Fruit fly (Drosophila melanogaster) whole organism, prepupa: ENCODE results near the gene Prosbeta2R2.

Experiments used
- Blimp-1 ChIP-seq: fragments of 200-800 bp; sonication (Bioruptor generic); optimal IDR thresholded peaks from 3 replicates; lab custom pipeline; 2017; ENCODE audit warnings: missing biosample characterization, missing genetic modification characterization, mild to moderate bottlenecking, moderate library complexity, missing genetic modification reagents
- CG10669 ChIP-seq: fragments of 200-800 bp; sonication (Bioruptor generic); optimal IDR thresholded peaks from 3 replicates; lab custom pipeline; 2018; ENCODE audit warnings: missing biosample characterization, mild to moderate bottlenecking, missing genetic modification characterization, moderate library complexity
- CG11294 ChIP-seq: fragments of 200-800 bp; sonication (Bioruptor generic); IDR thresholded peaks from 2 replicates; pipeline ENCODE4 v1.3.6; 2022; ENCODE audit warnings: missing biosample characterization, missing genetic modification characterization
- CG15336 ChIP-seq: fragments of 200-800 bp; sonication (Bioruptor generic); IDR thresholded peaks from 2 replicates; pipeline ENCODE4 v1.3.6; 2022; ENCODE audit warnings: missing biosample characterization, missing genetic modification characterization
- CG1621 ChIP-seq: fragments of 200-800 bp; sonication (Bioruptor generic); optimal IDR thresholded peaks from 3 replicates; lab custom pipeline; 2018; ENCODE audit warnings: missing biosample characterization, mild to moderate bottlenecking, missing genetic modification characterization
- CG16779 ChIP-seq: fragments of 200-800 bp; sonication (Bioruptor generic); optimal IDR thresholded peaks from 3 replicates; lab custom pipeline; 2017; ENCODE audit warnings: missing biosample characterization, mild to moderate bottlenecking, missing genetic modification characterization
- CG3032 ChIP-seq: fragments of 200-800 bp; optimal IDR thresholded peaks from 2 replicates; lab custom pipeline; 2019; ENCODE audit warnings: missing biosample characterization, mild to moderate bottlenecking, missing genetic modification characterization, moderate library complexity
- CG32006 ChIP-seq: fragments of 200-800 bp; sonication (Bioruptor generic); optimal IDR thresholded peaks from 3 replicates; lab custom pipeline; 2017; ENCODE audit warnings: missing biosample characterization, mild to moderate bottlenecking, missing genetic modification characterization
- CG6276 ChIP-seq: fragments of 200-800 bp; sonication (Bioruptor generic); optimal IDR thresholded peaks from 2 replicates; lab custom pipeline; 2017; ENCODE audit warnings: missing biosample characterization, mild to moderate bottlenecking, missing genetic modification characterization
- CG6854 ChIP-seq: fragments of 200-800 bp; sonication (Bioruptor generic); optimal IDR thresholded peaks from 2 replicates; lab custom pipeline; 2017; ENCODE audit warnings: missing biosample characterization, mild to moderate bottlenecking, missing genetic modification characterization
- CG8119 ChIP-seq: fragments of 200-800 bp; sonication (Bioruptor generic); IDR thresholded peaks from 3 replicates; pipeline ENCODE4 v1.3.6; 2022; ENCODE audit warnings: missing biosample characterization, missing genetic modification characterization
- CG9139 ChIP-seq: fragments of 200-800 bp; sonication (Bioruptor generic); optimal IDR thresholded peaks from 3 replicates; lab custom pipeline; 2017; ENCODE audit warnings: missing biosample characterization, mild to moderate bottlenecking, missing genetic modification characterization
- Eip75B ChIP-seq: fragments of 200-800 bp; sonication (Bioruptor generic); optimal IDR thresholded peaks from 3 replicates; lab custom pipeline; 2016; ENCODE audit warnings: missing biosample characterization, missing genetic modification characterization
- Eip78C ChIP-seq: fragments of 200-800 bp; sonication (Bioruptor generic); peaks from one replicate; lab custom pipeline; 2016; ENCODE audit warnings: missing biosample characterization, missing genetic modification characterization
- Ets21C ChIP-seq: fragments of 200-800 bp; sonication (Bioruptor generic); optimal IDR thresholded peaks from 3 replicates; lab custom pipeline; 2016; ENCODE audit warnings: missing biosample characterization, missing genetic modification characterization
- Gug ChIP-seq: fragments of 200-800 bp; sonication (Bioruptor generic); IDR thresholded peaks from 2 replicates; pipeline ENCODE4 v1.3.6; 2022; ENCODE audit warnings: missing biosample characterization, missing genetic modification characterization
- Hr38 ChIP-seq: sonication (Bioruptor generic); optimal IDR thresholded peaks from 2 replicates; lab custom pipeline; 2016; ENCODE audit warnings: missing biosample characterization, missing genetic modification characterization
- Lpt ChIP-seq: fragments of 200-800 bp; sonication (Bioruptor generic); optimal IDR thresholded peaks from 3 replicates; lab custom pipeline; 2016; ENCODE audit warnings: missing biosample characterization, missing genetic modification characterization
- Met ChIP-seq: fragments of 200-800 bp; sonication (Bioruptor generic); optimal IDR thresholded peaks from 3 replicates; lab custom pipeline; 2016; ENCODE audit warnings: missing biosample characterization, missing genetic modification characterization
- Smox ChIP-seq: fragments of 200-800 bp; sonication (Bioruptor generic); optimal IDR thresholded peaks from 3 replicates; lab custom pipeline; 2016; ENCODE audit warnings: missing biosample characterization, missing genetic modification characterization
- Sox102F ChIP-seq: fragments of 200-800 bp; sonication (Bioruptor generic); optimal IDR thresholded peaks from 2 replicates; lab custom pipeline; 2016; ENCODE audit warnings: missing biosample characterization, mild to moderate bottlenecking, missing genetic modification characterization
- Sox14 ChIP-seq: fragments of 200-800 bp; sonication (Bioruptor generic); optimal IDR thresholded peaks from 3 replicates; lab custom pipeline; 2016; ENCODE audit warnings: missing biosample characterization, missing genetic modification characterization
- cyc ChIP-seq: fragments of 200-800 bp; sonication (Bioruptor generic); optimal IDR thresholded peaks from 3 replicates; lab custom pipeline; 2016; ENCODE audit warnings: missing biosample characterization, missing genetic modification characterization
- dsx ChIP-seq: fragments of 200-800 bp; optimal IDR thresholded peaks from 3 replicates; lab custom pipeline; 2019; ENCODE audit warnings: missing biosample characterization, mild to moderate bottlenecking, missing genetic modification characterization, moderate library complexity; ENCODE audit not compliant: poor library complexity, severe bottlenecking
- eg ChIP-seq: fragments of 200-800 bp; sonication (Bioruptor generic); IDR thresholded peaks from 3 replicates; pipeline ENCODE4 v1.3.6; 2022; ENCODE audit warnings: missing biosample characterization, missing genetic modification characterization
- esn ChIP-seq: fragments of 200-800 bp; sonication (Bioruptor generic); optimal IDR thresholded peaks from 2 replicates; lab custom pipeline; 2016; ENCODE audit warnings: missing biosample characterization, mild to moderate bottlenecking, missing genetic modification characterization, moderate library complexity
- fd59A ChIP-seq: fragments of 200-800 bp; sonication (Bioruptor generic); optimal IDR thresholded peaks from 2 replicates; lab custom pipeline; 2017; ENCODE audit warnings: missing biosample characterization, mild to moderate bottlenecking, missing genetic modification characterization, missing genetic modification reagents
- fkh ChIP-seq: fragments of 200-800 bp; sonication (Bioruptor generic); optimal IDR thresholded peaks from 3 replicates; lab custom pipeline; 2017; ENCODE audit warnings: missing biosample characterization, mild to moderate bottlenecking, missing genetic modification characterization, moderate library complexity
- lz ChIP-seq: fragments of 200-800 bp; sonication (Bioruptor generic); optimal IDR thresholded peaks from 3 replicates; lab custom pipeline; 2016; ENCODE audit warnings: missing biosample characterization, missing genetic modification characterization
- net ChIP-seq: fragments of 200-800 bp; sonication (Bioruptor generic); optimal IDR thresholded peaks from 3 replicates; lab custom pipeline; 2016; ENCODE audit warnings: missing biosample characterization, missing genetic modification characterization
- pdm3 ChIP-seq: fragments of 200-800 bp; sonication (Bioruptor generic); optimal IDR thresholded peaks from 3 replicates; lab custom pipeline; 2016; ENCODE audit warnings: missing biosample characterization, missing genetic modification characterization
- spab ChIP-seq: fragments of 200-800 bp; sonication (Bioruptor generic); optimal IDR thresholded peaks from 2 replicates; lab custom pipeline; 2017; ENCODE audit warnings: missing biosample characterization, mild to moderate bottlenecking, missing genetic modification characterization, missing genetic modification reagents
- ss ChIP-seq, 2 experiments: fragments of 200-800 bp; sonication (Bioruptor generic); optimal IDR thresholded peaks; 2 replicates in 1 of 2; 3 replicates in 1 of 2; lab custom pipeline; 2017 to 2018; ENCODE audit warnings: mild to moderate bottlenecking in 2 of 2, missing biosample characterization in 2 of 2, missing genetic modification characterization in 2 of 2, moderate library complexity in 1 of 2
- svp ChIP-seq: fragments of 200-800 bp; sonication (Bioruptor generic); peaks from one replicate; lab custom pipeline; 2016; ENCODE audit warnings: missing biosample characterization, missing genetic modification characterization
- topi ChIP-seq: fragments of 200-800 bp; sonication (Bioruptor generic); optimal IDR thresholded peaks from 3 replicates; lab custom pipeline; 2016; ENCODE audit warnings: missing biosample characterization, missing genetic modification characterization
- vri ChIP-seq: fragments of 200-800 bp; sonication (Bioruptor generic); optimal IDR thresholded peaks from 3 replicates; lab custom pipeline; 2016; ENCODE audit warnings: missing biosample characterization, mild to moderate bottlenecking, missing genetic modification characterization

The Prosbeta2R2 gene

DNA sequence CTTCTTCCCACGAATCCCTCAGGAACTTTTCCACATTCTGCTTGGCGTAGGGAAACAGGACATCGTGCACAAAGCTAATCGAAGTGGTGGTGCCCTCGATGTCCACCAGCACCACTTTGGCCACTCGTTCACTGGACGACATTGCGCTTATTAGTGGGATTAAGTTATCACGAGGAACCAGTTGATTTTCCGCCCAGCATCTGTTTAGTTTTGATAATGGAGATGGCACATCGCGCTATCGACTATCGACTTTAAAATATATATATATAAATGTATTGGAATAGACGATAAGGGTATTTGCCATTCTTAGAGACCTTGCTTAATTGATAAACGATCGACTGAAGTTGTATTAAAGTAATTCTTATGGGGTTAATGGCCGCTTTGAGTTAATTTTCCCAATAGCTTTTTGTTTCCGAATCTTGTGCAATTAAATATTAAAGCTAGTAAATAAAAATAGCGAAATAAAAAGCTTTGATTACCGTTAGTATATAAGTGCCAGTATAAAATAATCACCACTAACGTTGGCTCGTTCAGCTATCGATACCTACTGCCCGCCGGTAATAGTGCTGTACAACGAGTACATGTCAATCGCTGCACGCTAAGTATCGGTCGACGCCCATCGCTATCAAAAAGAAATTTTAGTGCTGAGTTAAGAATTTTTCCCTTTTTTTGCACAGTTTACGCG lies 37.3 kb upstream of the Prosbeta2R2 start, which contains the start of the genes Enoph and Hph (continued):
- peak; percentile 7 for TF ChIP-seq CG1621
- no peak for TF ChIP-seq CG9139
- TF ChIP-seq fkh, result peak; percentile 64
- TF ChIP-seq spab (GFP tag; lab: Kevin White, UChicago), result peak; percentile 11
- TF ChIP-seq CG6854 (GFP tag; lab: Kevin White, UChicago), result no peak
- TF ChIP-seq CG32006 (GFP tag; lab: Kevin White, UChicago), result peak; percentile 77
- TF ChIP-seq Met (GFP tag; lab: Kevin White, UChicago), result peak; percentile 68
- peak; percentile 64 for TF ChIP-seq pdm3
- TF ChIP-seq CG6276 (GFP tag; lab: Kevin White, UChicago), result no peak
- TF ChIP-seq CG10669 (GFP tag; lab: Kevin White, UChicago), result peak; percentile 67
- peak; percentile 31 for TF ChIP-seq net (GFP tag; lab: Kevin White, UChicago)
- peak; percentile 33; the same call in 1 of the 2 replicates for TF ChIP-seq CG11294
- TF ChIP-seq Lpt (GFP tag; lab: Kevin White, UChicago), result peak; percentile 57
- TF ChIP-seq Hr38 (GFP tag; lab: Kevin White, UChicago), result no peak
- peak; percentile 18 for TF ChIP-seq fd59A (GFP tag; lab: Kevin White, UChicago)
- TF ChIP-seq CG16779 (tag; lab: Kevin White, UChicago), result no peak

DNA sequence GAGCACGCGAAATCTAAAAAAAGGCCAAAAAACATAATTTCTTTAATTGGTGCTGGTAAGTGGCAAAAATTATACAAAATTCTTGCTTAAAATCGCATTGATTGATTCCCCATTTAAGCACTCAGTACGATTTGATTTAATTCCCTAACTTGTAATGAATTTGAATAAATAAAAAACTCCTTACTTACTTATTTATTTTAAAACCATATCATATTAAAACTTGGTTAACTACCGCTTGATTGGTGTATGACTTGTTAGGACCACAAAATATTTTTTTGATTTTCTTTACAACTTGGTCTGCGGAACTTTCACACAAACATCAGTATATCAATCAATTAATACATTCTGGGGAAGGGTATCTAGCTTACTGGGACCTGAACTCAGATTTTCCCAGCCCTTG lies 33.5 kb upstream of the Prosbeta2R2 start, which contains the start of gene CG1113:
TSS of gene CG1113 (plus strand) at position 301 of the 400 bp plus-strand sequence.
- TF ChIP-seq CG11294, result no peak
- TF ChIP-seq Eip78C (GFP tag; lab: Kevin White, UChicago), result peak; percentile 46

DNA sequence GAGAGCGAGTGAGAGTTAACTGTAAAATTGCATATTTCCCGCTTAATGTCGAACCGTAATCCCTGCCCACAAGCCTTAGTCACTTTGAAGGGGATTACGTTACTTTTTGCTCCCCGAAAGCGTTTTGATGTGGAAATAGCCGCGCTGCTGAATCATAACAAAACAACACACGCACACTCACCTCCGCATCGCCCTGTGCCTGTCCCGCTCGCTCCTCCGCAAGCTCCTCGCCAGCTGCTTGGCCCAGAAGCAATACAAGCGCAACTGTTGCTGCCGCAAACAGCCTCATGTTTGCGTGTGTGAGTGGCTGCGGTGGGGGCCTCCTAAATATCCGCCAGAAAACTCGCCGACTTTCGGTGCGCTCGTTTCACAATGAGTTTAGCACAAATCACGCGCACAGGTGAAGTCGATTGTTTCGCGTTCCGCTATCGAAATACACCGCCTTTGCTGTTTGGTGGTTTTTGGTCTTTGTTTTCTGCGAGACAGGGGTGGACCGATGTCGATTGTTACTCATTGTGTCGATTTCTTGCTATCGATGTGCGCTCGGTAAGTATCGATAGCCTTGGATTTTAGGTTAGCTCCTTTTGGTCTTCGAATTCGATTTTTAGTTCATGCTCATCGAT lies 32.0 kb upstream of the Prosbeta2R2 start, which contains the start of gene CtsF:
TSS of gene CtsF (minus strand) at position 503 of the 623 bp plus-strand sequence.
- TF ChIP-seq lz (GFP tag; lab: Kevin White, UChicago) (peak; percentile 18), vri (GFP tag; lab: Kevin White, UChicago) (peak; percentile 34), net (GFP tag; lab: Kevin White, UChicago) (no peak), Met (GFP tag; lab: Kevin White, UChicago) (peak; percentile 5), fkh (peak; percentile 29), spab (GFP tag; lab: Kevin White, UChicago) (no peak), Gug (GFP tag; lab: Robert Waterston, UW) (no peak), CG10669 (GFP tag; lab: Kevin White, UChicago) (no peak), Eip75B (GFP tag; lab: Kevin White, UChicago) (peak; percentile 27), Sox14 (GFP tag; lab: Kevin White, UChicago) (peak; percentile 90), topi (GFP tag; lab: Kevin White, UChicago) (peak; percentile 9), CG15336 (GFP tag; lab: Robert Waterston, UW) (peak; percentile 32; the same call in 1 of the 2 replicates), CG3032 (tag; lab: Kevin White, UChicago) (peak; percentile 6), Blimp-1 (GFP tag; lab: Kevin White, UChicago) (peak; percentile 56), Ets21C (no peak), cyc (GFP tag; lab: Kevin White, UChicago) (no peak), Smox (GFP tag; lab: Kevin White, UChicago) (peak; percentile 24), ss (GFP tag; optimal IDR thresholded peaks at IDR 0.05; lab: Kevin White, UChicago) (peak; percentile 28 to 63), eg (GFP tag; lab: Robert Waterston, UW) (0 out of 3 replicates have a peak, but pooled peaks have one; percentile 9), CG6276 (GFP tag; lab: Kevin White, UChicago) (no peak), esn (GFP tag; lab: Kevin White, UChicago) (peak; percentile 25), Hr38 (GFP tag; lab: Kevin White, UChicago) (no peak), Eip78C (GFP tag; lab: Kevin White, UChicago) (peak; percentile 19), Sox102F (peak; percentile 36), CG6854 (GFP tag; lab: Kevin White, UChicago) (peak; percentile 70), svp (peak; percentile 66), dsx (GFP tag; lab: Kevin White, UChicago) (peak; percentile 16), CG8119 (GFP tag; lab: Robert Waterston, UW) (no peak)
